Worm (Caenorhabditis elegans) whole organism, late embryonic: Measurements from ENCODE around the gene ubh-1.

Experiments
- lin-11 ChIP-seq: fragments of 200-800 bp; sonication (Bioruptor generic); optimal IDR thresholded peaks from 2 replicates; lab custom pipeline; 2018; ENCODE audit warnings: mild to moderate bottlenecking, missing genetic modification characterization, missing compliant biosample characterization
- nhr-11 ChIP-seq: fragments of 150-350 bp; optimal IDR thresholded peaks from 2 replicates; lab custom pipeline; 2014; ENCODE audit warnings: missing biosample characterization, missing genetic modification characterization
- pha-4 ChIP-seq: fragments of 150-350 bp; optimal IDR thresholded peaks from 2 replicates; lab custom pipeline; 2018; ENCODE audit warnings: missing biosample characterization, missing genetic modification reagents, missing genetic modification characterization

- no peak for TF ChIP-seq lin-11 (tag; lab: Kevin White, UChicago)
- TF ChIP-seq pha-4: no peak
- TF ChIP-seq nhr-11 (tag; lab: Kevin White, UChicago): no peak
These were observed 6.9 kb upstream of the ubh-1 start, which contains the start of gene F46E10.3 for ce11 chrV:6518225-6518396.
